Worm (Caenorhabditis elegans): ENCODE data around the gene B0281.4.

Gene B0281.4

DNA sequence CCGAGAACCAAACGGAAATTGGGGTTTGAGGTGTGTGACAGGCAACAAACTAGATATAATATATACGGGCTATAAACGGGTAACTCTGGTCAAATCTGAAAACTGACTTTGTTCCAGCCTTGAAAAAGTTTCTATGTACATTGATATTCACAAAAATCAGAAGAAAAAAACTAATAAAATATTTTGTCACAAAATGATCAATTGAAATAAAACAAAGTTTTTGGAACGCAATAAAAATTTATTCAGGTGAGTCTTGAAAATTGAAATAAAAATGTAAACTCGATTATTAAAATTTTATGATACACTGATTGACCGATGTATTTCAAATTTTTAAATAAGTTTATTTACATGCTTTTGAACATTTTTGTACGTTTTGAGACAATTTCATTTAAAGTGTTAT lies 3.7 kb upstream of the B0281.4 start, which contains the start of gene B0281.6:
TSS of gene B0281.6 (minus strand) at position 101 of the 400 bp plus-strand sequence.
- TF ChIP-seq dpff-1 (tag; optimal IDR thresholded peaks at IDR 0.05) (no peak), Y95B8A.8 (GFP tag; IDR thresholded peaks at IDR 0.05) (no peak), F57C9.4 (tag; optimal IDR thresholded peaks at IDR 0.05) (no peak), attf-6 (GFP tag; IDR thresholded peaks at IDR 0.05) (no peak), chd-7 (tag; optimal IDR thresholded peaks at IDR 0.05) (no peak), lsl-1 (GFP tag; optimal IDR thresholded peaks at IDR 0.05) (no peak), aptf-3 (GFP tag; IDR thresholded peaks at IDR 0.05) (no peak), let-526 (GFP tag; IDR thresholded peaks at IDR 0.05) (no peak), nfya-2 (GFP tag; IDR thresholded peaks at IDR 0.05) (no peak), atf-7 (tag; optimal IDR thresholded peaks at IDR 0.05) (no peak), mxl-1 (tag; optimal IDR thresholded peaks at IDR 0.05) (no peak), ceh-79 (tag; optimal IDR thresholded peaks at IDR 0.05) (no peak), ceh-27 (GFP tag; optimal IDR thresholded peaks at IDR 0.05) (no peak), nhr-120 (GFP tag; IDR thresholded peaks at IDR 0.05) (no peak), hmg-20 (GFP tag; IDR thresholded peaks at IDR 0.05) (no peak), rcor-1 (GFP tag; IDR thresholded peaks at IDR 0.05) (no peak), ceh-58 (GFP tag; IDR thresholded peaks at IDR 0.05) (no peak), snpc-4 (GFP tag; optimal IDR thresholded peaks at IDR 0.05) (no peak), snpc-4 (tag; optimal IDR thresholded peaks at IDR 0.05) (no peak), B0336.3 (GFP tag; IDR thresholded peaks at IDR 0.05) (no peak)

DNA sequence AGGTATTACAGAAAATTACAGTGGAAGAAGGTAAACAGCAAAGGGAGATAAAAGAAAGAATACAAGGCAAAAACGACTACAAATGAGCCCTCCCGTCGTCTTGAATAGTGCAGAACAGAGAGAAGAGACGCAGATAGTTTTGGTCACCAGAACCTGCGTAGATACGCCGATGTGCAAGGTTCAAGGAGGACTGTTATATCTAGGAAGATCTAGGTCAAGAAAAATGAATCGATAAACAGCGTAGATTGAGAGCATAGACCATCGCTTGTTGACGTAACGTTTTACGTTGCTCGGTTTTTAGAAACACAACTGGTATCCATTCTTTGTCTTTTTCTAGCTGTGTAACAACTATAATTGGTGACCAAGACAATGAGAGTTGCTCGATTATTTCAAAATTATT lies 2.2 kb upstream of the B0281.4 start, which contains the start of gene B0281.5:
TSS of gene B0281.5 (minus strand) at position 101 of the 400 bp plus-strand sequence.
- no peak for TF ChIP-seq cebp-1 (GFP tag; IDR thresholded peaks at IDR 0.05)
- TF ChIP-seq cebp-1 (tag; optimal IDR thresholded peaks at IDR 0.05), result no peak
- no peak for TF ChIP-seq Y79H2A.3 (GFP tag; conservative IDR thresholded peaks at IDR 0.05)
- TF ChIP-seq B0035.1 (tag; optimal IDR thresholded peaks at IDR 0.05), result no peak
- no peak for TF ChIP-seq tbp1 (GFP tag; optimal IDR thresholded peaks at IDR 0.05)
- TF ChIP-seq Y95B8A.8 (GFP tag; IDR thresholded peaks at IDR 0.05), result no peak
- no peak for TF ChIP-seq attf-5 (GFP tag; optimal IDR thresholded peaks at IDR 0.05)
- TF ChIP-seq mcd-1 (GFP tag; IDR thresholded peaks at IDR 0.05), result no peak
- no peak for TF ChIP-seq die-1 (tag; optimal IDR thresholded peaks at IDR 0.05)
- TF ChIP-seq nhr-90 (tag; optimal IDR thresholded peaks at IDR 0.05), result no peak
- TF ChIP-seq hmg-1.2 (GFP tag; IDR thresholded peaks at IDR 0.05), result no peak
- no peak for TF ChIP-seq nhr-120 (GFP tag; IDR thresholded peaks at IDR 0.05)
- TF ChIP-seq lin-54 (GFP tag; optimal IDR thresholded peaks at IDR 0.05), result no peak
- no peak for TF ChIP-seq lin-26 (GFP tag; IDR thresholded peaks at IDR 0.05)
- TF ChIP-seq Y67H2A.10 (GFP tag; conservative IDR thresholded peaks at IDR 0.05), result no peak
- TF ChIP-seq B0261.1 (tag; optimal IDR thresholded peaks at IDR 0.05), result no peak
- no peak for TF ChIP-seq dpl-1 (GFP tag; optimal IDR thresholded peaks at IDR 0.05)
- TF ChIP-seq athp-1 (tag; optimal IDR thresholded peaks at IDR 0.05), result no peak
- TF ChIP-seq nfyb-1 (GFP tag; IDR thresholded peaks at IDR 0.05), result no peak
- TF ChIP-seq ztf-6 (GFP tag; IDR thresholded peaks at IDR 0.05), result no peak

DNA sequence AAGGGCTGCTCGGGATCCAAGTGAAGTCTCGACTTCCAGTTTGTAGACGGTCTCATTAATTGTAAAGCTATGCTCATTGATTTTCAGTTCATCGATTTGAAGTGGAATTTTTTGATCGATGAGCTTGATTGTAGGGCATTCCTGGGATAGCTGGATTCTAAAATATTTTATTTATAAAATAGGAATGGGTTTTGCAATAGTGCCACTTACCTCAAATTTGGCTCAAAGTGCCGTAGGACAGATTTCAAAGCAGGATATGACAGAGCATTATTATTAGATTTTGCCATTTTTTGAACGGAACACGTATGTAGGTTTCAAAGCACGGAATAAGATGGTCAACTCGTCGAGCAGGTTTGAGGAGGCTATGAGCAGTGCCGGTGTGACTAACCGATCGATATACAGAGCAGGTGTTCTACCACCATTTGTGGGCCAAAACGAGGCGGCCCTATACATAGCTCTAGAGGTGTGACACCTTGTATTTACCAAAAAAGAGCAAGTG lies 2.8 kb downstream of the B0281.4 start, which contains the start of gene fbxc-25:
TSS of gene fbxc-25 (minus strand) at position 449 of the 499 bp plus-strand sequence.
- no peak for TF ChIP-seq sea-2 (GFP tag; IDR thresholded peaks at IDR 0.05)
- no peak for TF ChIP-seq ceh-100 (GFP tag; IDR thresholded peaks at IDR 0.05)
- no peak for TF ChIP-seq F57A8.1 (GFP tag; optimal IDR thresholded peaks at IDR 0.05)
- no peak for TF ChIP-seq egrh-3 (GFP tag; IDR thresholded peaks at IDR 0.05)
- no peak for TF ChIP-seq egl-44 (GFP tag; IDR thresholded peaks at IDR 0.05)
- TF ChIP-seq repo-1 (tag; optimal IDR thresholded peaks at IDR 0.05), result no peak
- TF ChIP-seq ceh-27 (GFP tag; optimal IDR thresholded peaks at IDR 0.05), result no peak
- no peak for TF ChIP-seq xnd-1 (tag; optimal IDR thresholded peaks at IDR 0.05)
- no peak for TF ChIP-seq gei-17 (GFP tag; optimal IDR thresholded peaks at IDR 0.05)
- no peak for TF ChIP-seq madf-10 (tag; optimal IDR thresholded peaks at IDR 0.05)
- TF ChIP-seq F52B5.7 (tag; optimal IDR thresholded peaks at IDR 0.05), result no peak
- no peak for TF ChIP-seq pbrm-1 (GFP tag; IDR thresholded peaks at IDR 0.05)
- no peak for TF ChIP-seq attf-6 (GFP tag; IDR thresholded peaks at IDR 0.05)

Data from whole organism, young adult.